Fruit fly (Drosophila melanogaster): Measurements from ENCODE around the gene I-t.

Gene I-t

dm6 chr3R:11735337-11735736 is 31.5 kb downstream of the I-t start, which contains the start of gene CG14721 (continued):
- TF ChIP-seq CG3726 (GFP tag; IDR thresholded peaks at IDR 0.05): no peak
- peak; percentile 82 for TF ChIP-seq CG3995 (GFP tag; optimal IDR thresholded peaks at IDR 0.05)
- TF ChIP-seq CG10462 (GFP tag; optimal IDR thresholded peaks at IDR 0.05): no peak
- TF ChIP-seq CG33557 (GFP tag; optimal IDR thresholded peaks at IDR 0.05): no peak
- no peak for TF ChIP-seq Oaz (GFP tag; IDR thresholded peaks at IDR 0.05)
- no peak for TF ChIP-seq Dip3 (GFP tag; optimal IDR thresholded peaks at IDR 0.05)
- TF ChIP-seq CG11093 (GFP tag; IDR thresholded peaks at IDR 0.05): no peak
- no peak for TF ChIP-seq ab (GFP tag; optimal IDR thresholded peaks at IDR 0.05)
- peak; percentile 48 for TF ChIP-seq CG4424 (GFP tag; optimal IDR thresholded peaks at IDR 0.05)
- TF ChIP-seq stwl (tag; optimal IDR thresholded peaks at IDR 0.05): peak; percentile 37
- peak; percentile 51 for TF ChIP-seq dm (GFP tag; optimal IDR thresholded peaks at IDR 0.05)
- peak; percentile 68 for TF ChIP-seq Scr (GFP tag; IDR thresholded peaks at IDR 0.05; ENCODE audit: partially characterized antibody)
- TF ChIP-seq z (GFP tag; IDR thresholded peaks at IDR 0.05): no peak
- peak; percentile 32 for TF ChIP-seq Adf1 (GFP tag; IDR thresholded peaks at IDR 0.05)
- no peak for TF ChIP-seq gt (GFP tag; IDR thresholded peaks at IDR 0.05)
- TF ChIP-seq CG3838 (GFP tag; optimal IDR thresholded peaks at IDR 0.05): no peak
- peak; percentile 62 for TF ChIP-seq CG12155 (GFP tag; optimal IDR thresholded peaks at IDR 0.05)
- TF ChIP-seq sna (GFP tag; IDR thresholded peaks at IDR 0.05; ENCODE audit: partially characterized antibody): no peak
- peak; percentile 56 for TF ChIP-seq mam (GFP tag; optimal IDR thresholded peaks at IDR 0.05)
- TF ChIP-seq ato (GFP tag; IDR thresholded peaks at IDR 0.05; ENCODE audit: partially characterized antibody): no peak; the same call in 1 of the 2 replicates
- no peak for TF ChIP-seq Jarid2 (GFP tag; optimal IDR thresholded peaks at IDR 0.05)
- no peak for TF ChIP-seq fd64A (GFP tag; optimal IDR thresholded peaks at IDR 0.05)
- peak; percentile 56 for TF ChIP-seq knrl (GFP tag; IDR thresholded peaks at IDR 0.05; ENCODE audit: partially characterized antibody)
- no peak for TF ChIP-seq Gsc (GFP tag; IDR thresholded peaks at IDR 0.05)
- TF ChIP-seq CG4404 (GFP tag; IDR thresholded peaks at IDR 0.05): no peak
- TF ChIP-seq CG12744 (GFP tag; optimal IDR thresholded peaks at IDR 0.05): peak; percentile 20
- no peak for TF ChIP-seq CG31365 (tag; optimal IDR thresholded peaks at IDR 0.05)
- TF ChIP-seq mirr (GFP tag; optimal IDR thresholded peaks at IDR 0.05): no peak
- no peak for TF ChIP-seq CG12219 (GFP tag; optimal IDR thresholded peaks at IDR 0.05)
- TF ChIP-seq ap (GFP tag; IDR thresholded peaks at IDR 0.05): no peak
- TF ChIP-seq Kr (GFP tag; optimal IDR thresholded peaks at IDR 0.05): no peak
- TF ChIP-seq Dad (GFP tag; optimal IDR thresholded peaks at IDR 0.05): no peak
- no peak for TF ChIP-seq ac (GFP tag; optimal IDR thresholded peaks at IDR 0.05)
- TF ChIP-seq CG10321 (GFP tag; IDR thresholded peaks at IDR 0.05): no peak
- no peak for TF ChIP-seq CG31388 (GFP tag; optimal IDR thresholded peaks at IDR 0.05)
- TF ChIP-seq CG34422 (GFP tag; IDR thresholded peaks at IDR 0.05): no peak
- TF ChIP-seq CHES-1-like (GFP tag; optimal IDR thresholded peaks at IDR 0.05): peak; percentile 15
- no peak for TF ChIP-seq CG12071 (GFP tag; optimal IDR thresholded peaks at IDR 0.05)
- TF ChIP-seq CG2116 (GFP tag; optimal IDR thresholded peaks at IDR 0.05): peak; percentile 68
- TF ChIP-seq ewg (GFP tag; optimal IDR thresholded peaks at IDR 0.05): peak; percentile 62
- peak; percentile 52; the same call in 2 of the 3 replicates for TF ChIP-seq CG34224 (GFP tag; IDR thresholded peaks at IDR 0.05; ENCODE audit: partially characterized antibody)
- TF ChIP-seq bsh (GFP tag; optimal IDR thresholded peaks at IDR 0.05): no peak
- no peak for TF ChIP-seq hb (GFP tag; IDR thresholded peaks at IDR 0.05; ENCODE audit: partially characterized antibody)
- peak; percentile 78 for TF ChIP-seq Sin3A (optimal IDR thresholded peaks at IDR 0.05)
- no peak for TF ChIP-seq Sry-β (GFP tag; optimal IDR thresholded peaks at IDR 0.05)
- TF ChIP-seq Hr78 (GFP tag; optimal IDR thresholded peaks at IDR 0.05): no peak
- peak; percentile 23 for TF ChIP-seq Hsf (GFP tag; optimal IDR thresholded peaks at IDR 0.05)
- TF ChIP-seq CG18619 (GFP tag; optimal IDR thresholded peaks at IDR 0.05): no peak
- TF ChIP-seq CG17912 (GFP tag; optimal IDR thresholded peaks at IDR 0.05): no peak
- 0 out of 3 replicates have a peak, but pooled peaks have one; percentile 32 for TF ChIP-seq CG11695 (GFP tag; IDR thresholded peaks at IDR 0.05)
- peak; percentile 23 for TF ChIP-seq Chrac-16 (GFP tag; optimal IDR thresholded peaks at IDR 0.05)
- peak; percentile 55 for TF ChIP-seq jumu (GFP tag; optimal IDR thresholded peaks at IDR 0.05)
